Fruit fly (Drosophila melanogaster) whole organism, embryonic: ENCODE results near the gene CG13108.

Experiments used
- CG10274 ChIP-seq: fragments of 200-800 bp; sonication (Bioruptor generic); optimal IDR thresholded peaks from 3 replicates; lab custom pipeline; 2017; ENCODE audit warnings: missing biosample characterization, mild to moderate bottlenecking, missing genetic modification characterization
- CG7928 ChIP-seq: fragments of 200-800 bp; sonication (Bioruptor generic); optimal IDR thresholded peaks from 2 replicates; lab custom pipeline; 2017; ENCODE audit warnings: missing biosample characterization, mild to moderate bottlenecking, missing genetic modification characterization
- Doc2 ChIP-seq: fragments of 200-800 bp; sonication (Bioruptor generic); IDR thresholded peaks from 2 replicates; pipeline ENCODE4 v1.3.6; 2022; ENCODE audit warnings: missing biosample characterization, missing genetic modification characterization
- MBD-R2 ChIP-seq: fragments of 200-800 bp; sonication (Bioruptor generic); IDR thresholded peaks from 2 replicates; pipeline ENCODE4 v1.3.6; 2022; ENCODE audit warnings: missing biosample characterization, missing genetic modification characterization
- Rx ChIP-seq: fragments of 200-800 bp; sonication (Bioruptor generic); IDR thresholded peaks from 2 replicates; pipeline ENCODE4 v1.3.6; 2022; ENCODE audit warnings: missing biosample characterization, missing genetic modification characterization
- Sin3A ChIP-seq: fragments of >200 bp; optimal IDR thresholded peaks from 2 replicates; lab custom pipeline; 2018
- shn ChIP-seq: fragments of 200-800 bp; sonication (Bioruptor generic); optimal IDR thresholded peaks from 3 replicates; lab custom pipeline; 2016; ENCODE audit warnings: missing biosample characterization, missing genetic modification characterization
- sna ChIP-seq: fragments of 200-800 bp; sonication (Bioruptor generic); IDR thresholded peaks from 2 replicates; pipeline ENCODE4 v1.3.6; 2022; ENCODE audit warnings: missing biosample characterization, missing genetic modification characterization; ENCODE audit not compliant: partially characterized antibody

- TF ChIP-seq MBD-R2 (no peak), CG10274 (GFP tag; lab: Kevin White, UChicago) (peak; percentile 26), CG7928 (GFP tag; lab: Kevin White, UChicago) (no peak), sna (GFP tag; lab: Robert Waterston, UW) (no peak), shn (GFP tag; lab: Kevin White, UChicago) (no peak), Doc2 (GFP tag; lab: Robert Waterston, UW) (no peak), Sin3A (no peak), Rx (GFP tag; lab: Robert Waterston, UW) (peak; percentile 5; the same call in 1 of the 2 replicates)
These were observed 47.0 kb downstream of the CG13108 start for dm6 chr2L:9210864-9211701.
